Fruit fly (Drosophila melanogaster): ENCODE data around the gene SdicA.
A peak's percentile ranks its signal among the peaks of the same experiment; 100 is the strongest.

The SdicA gene

dm6 chrX:20173464-20173995, 28.2 kb downstream of the SdicA start, which contains the start of gene AnxB10 (continued):
- TF ChIP-seq tgo (GFP tag; IDR thresholded peaks at IDR 0.05) (peak; percentile 68), CG10147 (GFP tag; optimal IDR thresholded peaks at IDR 0.05) (peak; percentile 74), CG16813 (GFP tag; IDR thresholded peaks at IDR 0.05; ENCODE audit: partially characterized antibody) (no peak), maf-S (GFP tag; optimal IDR thresholded peaks at IDR 0.05) (peak; percentile 12), CG11247 (GFP tag; IDR thresholded peaks at IDR 0.05) (no peak), CG13775 (GFP tag; optimal IDR thresholded peaks at IDR 0.05) (peak; percentile 50), esg (GFP tag; conservative IDR thresholded peaks at IDR 0.05) (peak; percentile 58), tio (GFP tag; optimal IDR thresholded peaks at IDR 0.05) (no peak), CG8281 (tag; optimal IDR thresholded peaks at IDR 0.05) (peak; percentile 4), gem (tag; optimal IDR thresholded peaks at IDR 0.05) (peak; percentile 74), Side (GFP tag; optimal IDR thresholded peaks at IDR 0.05) (peak; percentile 21), BtbVII (GFP tag; optimal IDR thresholded peaks at IDR 0.05) (peak; percentile 46), Drgx (GFP tag; IDR thresholded peaks at IDR 0.05) (peak; percentile 93), sim (GFP tag; IDR thresholded peaks at IDR 0.05) (no peak; the same call in 1 of the 2 replicates), CG2202 (tag; optimal IDR thresholded peaks at IDR 0.05) (no peak), Ravus (GFP tag; IDR thresholded peaks at IDR 0.05) (peak; percentile 28), CG31388 (GFP tag; optimal IDR thresholded peaks at IDR 0.05) (no peak), croc (GFP tag; conservative IDR thresholded peaks at IDR 0.05) (peak; percentile 26; the same call in 1 of the 3 replicates), CG8765 (GFP tag; IDR thresholded peaks at IDR 0.05) (no peak), CG2129 (GFP tag; IDR thresholded peaks at IDR 0.05; ENCODE audit: partially characterized antibody) (no peak), bcd (GFP tag; optimal IDR thresholded peaks at IDR 0.05) (peak; percentile 75), CG11695 (GFP tag; IDR thresholded peaks at IDR 0.05) (peak; percentile 59; the same call in 1 of the 3 replicates), CG34422 (GFP tag; IDR thresholded peaks at IDR 0.05) (peak; percentile 46; the same call in 1 of the 3 replicates), CG9215 (GFP tag; IDR thresholded peaks at IDR 0.05) (peak; percentile 29; the same call in 1 of the 2 replicates), CG12659 (GFP tag; optimal IDR thresholded peaks at IDR 0.05) (peak; percentile 46), ssp (GFP tag; IDR thresholded peaks at IDR 0.05) (peak; percentile 53), CG7839 (tag; optimal IDR thresholded peaks at IDR 0.05) (peak; percentile 72), NfI (GFP tag; optimal IDR thresholded peaks at IDR 0.05) (peak; percentile 37), Ssrp (tag; optimal IDR thresholded peaks at IDR 0.05) (peak; percentile 31), ems (GFP tag; optimal IDR thresholded peaks at IDR 0.05) (peak; percentile 47), CG4820 (GFP tag; optimal IDR thresholded peaks at IDR 0.05) (peak; percentile 64), lov (optimal IDR thresholded peaks at IDR 0.05) (no peak), lov (GFP tag; IDR thresholded peaks at IDR 0.05) (no peak), btn (GFP tag; optimal IDR thresholded peaks at IDR 0.05) (peak; percentile 40)

- TF ChIP-seq Optix (GFP tag; IDR thresholded peaks at IDR 0.05) (no peak), onecut (GFP tag; IDR thresholded peaks at IDR 0.05) (no peak), phol (tag; optimal IDR thresholded peaks at IDR 0.05) (peak; percentile 26), Ptx1 (GFP tag; IDR thresholded peaks at IDR 0.05) (no peak), CG2116 (GFP tag; optimal IDR thresholded peaks at IDR 0.05) (peak; percentile 83), CG12659 (GFP tag; optimal IDR thresholded peaks at IDR 0.05) (peak; percentile 16), TFAM (GFP tag; optimal IDR thresholded peaks at IDR 0.05) (no peak), CG2889 (GFP tag; IDR thresholded peaks at IDR 0.05) (no peak), Vsx1 (GFP tag; optimal IDR thresholded peaks at IDR 0.05) (no peak), CG10209 (GFP tag; optimal IDR thresholded peaks at IDR 0.05) (no peak), usp (GFP tag; optimal IDR thresholded peaks at IDR 0.05) (no peak), dysf (GFP tag; IDR thresholded peaks at IDR 0.05) (no peak; the same call in 2 of the 3 replicates), lola (GFP tag; optimal IDR thresholded peaks at IDR 0.05) (no peak), CG8765 (GFP tag; IDR thresholded peaks at IDR 0.05) (no peak), Ets97D (GFP tag; optimal IDR thresholded peaks at IDR 0.05) (peak; percentile 14), YL-1 (GFP tag; optimal IDR thresholded peaks at IDR 0.05) (no peak), lov (optimal IDR thresholded peaks at IDR 0.05) (no peak), lov (GFP tag; IDR thresholded peaks at IDR 0.05) (no peak), PHDP (tag; optimal IDR thresholded peaks at IDR 0.05) (no peak), CG6813 (GFP tag; optimal IDR thresholded peaks at IDR 0.05) (no peak), Mad (GFP tag; optimal IDR thresholded peaks at IDR 0.05) (no peak)
Measured at dm6 chrX:20169898-20170297, 31.8 kb downstream of the SdicA start, which contains the start of the genes CG9581 and CG9578. Gene CG9581, minus strand, starts transcription at chrX:20169981. Gene CG9578, plus strand, starts transcription at chrX:20170222.

All from whole organism, embryonic.